Worm (Caenorhabditis elegans) whole organism, L2 larva: Measurements from ENCODE around the gene C04E6.5.
A peak's percentile ranks its signal among the peaks of the same experiment; 100 is the strongest.

Source experiments
- C34F6.9 ChIP-seq: fragments of 150-350 bp; optimal IDR thresholded peaks from 2 replicates; lab custom pipeline; 2014; ENCODE audit warnings: missing biosample characterization, missing genetic modification characterization
- F13H6.1 ChIP-seq: sonication (generic microtip); optimal IDR thresholded peaks from 2 replicates; lab custom pipeline; 2016; ENCODE audit warnings: missing genetic modification characterization, missing compliant biosample characterization
- R02D3.7 ChIP-seq: fragments of 150-350 bp; optimal IDR thresholded peaks from 2 replicates; lab custom pipeline; 2014; ENCODE audit warnings: missing biosample characterization, missing genetic modification characterization
- ZK546.5 ChIP-seq: sonication (generic microtip); optimal IDR thresholded peaks from 2 replicates; lab custom pipeline; 2017; ENCODE audit warnings: missing biosample characterization, missing genetic modification characterization
- alr-1 ChIP-seq: fragments of 150-350 bp; optimal IDR thresholded peaks from 2 replicates; lab custom pipeline; 2014; ENCODE audit warnings: missing biosample characterization, missing genetic modification characterization
- blmp-1 ChIP-seq: sonication (generic microtip); optimal IDR thresholded peaks from 2 replicates; lab custom pipeline; 2017; ENCODE audit warnings: missing genetic modification characterization, mild to moderate bottlenecking, missing compliant biosample characterization, antibody characterized with exemption, moderate library complexity; ENCODE audit not compliant: insufficient read depth
- ceh-16 ChIP-seq: fragments of 150-350 bp; optimal IDR thresholded peaks from 2 replicates; lab custom pipeline; 2014; ENCODE audit warnings: missing biosample characterization, missing genetic modification characterization
- ceh-82 ChIP-seq: fragments of 150-350 bp; optimal IDR thresholded peaks from 2 replicates; lab custom pipeline; 2014; ENCODE audit warnings: missing biosample characterization, missing genetic modification characterization
- crh-2 ChIP-seq: sonication (generic microtip); optimal IDR thresholded peaks from 2 replicates; lab custom pipeline; 2017; ENCODE audit warnings: missing biosample characterization, missing genetic modification characterization
- dmd-4 ChIP-seq: sonication (generic microtip); optimal IDR thresholded peaks from 2 replicates; lab custom pipeline; 2017; ENCODE audit warnings: missing biosample characterization, missing genetic modification characterization
- egl-27 ChIP-seq: sonication (generic microtip); optimal IDR thresholded peaks from 3 replicates; lab custom pipeline; 2017; ENCODE audit warnings: missing biosample characterization, missing genetic modification reagents, missing genetic modification characterization
- elt-1 ChIP-seq: fragments of 150-350 bp; optimal IDR thresholded peaks from 2 replicates; lab custom pipeline; 2014; ENCODE audit warnings: missing biosample characterization, missing genetic modification characterization
- elt-3 ChIP-seq: sonication (generic microtip); optimal IDR thresholded peaks from 2 replicates; lab custom pipeline; 2017; ENCODE audit warnings: missing biosample characterization, missing genetic modification characterization
- gmeb-1 ChIP-seq: fragments of 150-350 bp; optimal IDR thresholded peaks from 2 replicates; lab custom pipeline; 2014; ENCODE audit warnings: missing biosample characterization, missing genetic modification characterization
- lin-11 ChIP-seq: fragments of 150-350 bp; sonication (generic microtip); optimal IDR thresholded peaks from 2 replicates; lab custom pipeline; 2014; ENCODE audit warnings: missing biosample characterization, missing genetic modification characterization, inconsistent platforms, mixed read lengths
- lin-13 ChIP-seq: fragments of 150-350 bp; optimal IDR thresholded peaks from 2 replicates; lab custom pipeline; 2014; ENCODE audit warnings: missing biosample characterization, missing genetic modification reagents, missing genetic modification characterization
- lin-39 ChIP-seq: fragments of 150-350 bp; optimal IDR thresholded peaks from 2 replicates; lab custom pipeline; 2014; ENCODE audit warnings: missing biosample characterization, missing genetic modification reagents, missing genetic modification characterization
- lsy-2 ChIP-seq, 2 experiments: fragments of 150-350 bp in 1 of 2; sonication (generic microtip) in 1 of 2; optimal IDR thresholded peaks; 2 replicates each; lab custom pipeline; 2014 to 2017; ENCODE audit warnings: missing biosample characterization in 2 of 2, missing genetic modification characterization in 2 of 2
- mab-5 ChIP-seq: fragments of 150-350 bp; optimal IDR thresholded peaks from 2 replicates; lab custom pipeline; 2014; ENCODE audit warnings: missing biosample characterization, missing genetic modification characterization
- mbf-1 ChIP-seq: sonication (generic microtip); optimal IDR thresholded peaks from 2 replicates; lab custom pipeline; 2017; ENCODE audit warnings: missing biosample characterization, missing genetic modification characterization
- mdl-1 ChIP-seq, 2 experiments: fragments of 150-350 bp in 1 of 2; sonication (generic microtip) in 1 of 2; optimal IDR thresholded peaks; 2 replicates each; lab custom pipeline; 2017; ENCODE audit warnings: missing biosample characterization in 2 of 2, missing genetic modification characterization in 2 of 2
- nhr-10 ChIP-seq: sonication (generic microtip); optimal IDR thresholded peaks from 2 replicates; lab custom pipeline; 2017; ENCODE audit warnings: missing biosample characterization, missing genetic modification characterization
- nhr-129 ChIP-seq: fragments of 150-350 bp; optimal IDR thresholded peaks from 2 replicates; lab custom pipeline; 2014; ENCODE audit warnings: missing biosample characterization, missing genetic modification characterization
- nhr-23 ChIP-seq: fragments of 150-350 bp; optimal IDR thresholded peaks from 2 replicates; lab custom pipeline; 2014; ENCODE audit warnings: missing biosample characterization, missing genetic modification reagents, missing genetic modification characterization
- nhr-237 ChIP-seq: fragments of 150-350 bp; optimal IDR thresholded peaks from 2 replicates; lab custom pipeline; 2014; ENCODE audit warnings: missing biosample characterization, missing genetic modification characterization
- nhr-25 ChIP-seq: fragments of 150-350 bp; sonication (generic microtip); optimal IDR thresholded peaks from 3 replicates; lab custom pipeline; 2014; ENCODE audit warnings: missing biosample characterization, missing genetic modification characterization
- nhr-6 ChIP-seq: fragments of 150-350 bp; optimal IDR thresholded peaks from 2 replicates; lab custom pipeline; 2014; ENCODE audit warnings: missing biosample characterization, missing genetic modification characterization
- sem-4 ChIP-seq: fragments of 150-350 bp; optimal IDR thresholded peaks from 2 replicates; lab custom pipeline; 2014; ENCODE audit warnings: missing biosample characterization, missing genetic modification reagents, missing genetic modification characterization
- skn-1 ChIP-seq: sonication (generic microtip); optimal IDR thresholded peaks from 2 replicates; lab custom pipeline; 2017; ENCODE audit warnings: missing biosample characterization, missing genetic modification characterization
- sma-3 ChIP-seq: sonication (generic microtip); optimal IDR thresholded peaks from 2 replicates; lab custom pipeline; 2016; ENCODE audit warnings: missing genetic modification reagents, missing genetic modification characterization, missing compliant biosample characterization
- sma-9 ChIP-seq, 2 experiments: fragments of 150-350 bp in 1 of 2; sonication (generic microtip) in 1 of 2; optimal IDR thresholded peaks; 2 replicates each; lab custom pipeline; 2014 to 2016; ENCODE audit warnings: missing genetic modification characterization in 2 of 2, mild to moderate bottlenecking in 1 of 2, missing biosample characterization in 1 of 2, missing compliant biosample characterization in 1 of 2, missing genetic modification reagents in 1 of 2, moderate library complexity in 1 of 2
- snpc-4 ChIP-seq: fragments of 150-350 bp; optimal IDR thresholded peaks from 2 replicates; lab custom pipeline; 2014; ENCODE audit warnings: missing biosample characterization, missing genetic modification characterization
- unc-39 ChIP-seq: fragments of 150-350 bp; optimal IDR thresholded peaks from 2 replicates; lab custom pipeline; 2014; ENCODE audit warnings: missing biosample characterization, missing genetic modification characterization
- unc-55 ChIP-seq: fragments of 150-350 bp; sonication (generic microtip); optimal IDR thresholded peaks from 3 replicates; lab custom pipeline; 2014; ENCODE audit warnings: missing biosample characterization, missing genetic modification reagents, missing genetic modification characterization
- unc-62 ChIP-seq: fragments of 150-350 bp; optimal IDR thresholded peaks from 2 replicates; lab custom pipeline; 2014; ENCODE audit warnings: missing biosample characterization, missing genetic modification reagents, missing genetic modification characterization
- ztf-1 ChIP-seq: fragments of 200-800 bp; sonication (Bioruptor generic); conservative IDR thresholded peaks from 2 replicates; pipeline ENCODE4 v1.3.6; 2022; ENCODE audit warnings: missing genetic modification characterization, missing compliant biosample characterization
- ztf-4 ChIP-seq: fragments of 150-350 bp; optimal IDR thresholded peaks from 2 replicates; lab custom pipeline; 2014; ENCODE audit warnings: missing biosample characterization, missing genetic modification characterization

C04E6.5 gene

ce11 chrV:5936691-5937090, 34.8 kb downstream of the C04E6.5 start, which contains the start of the genes M03F8.5 and M03F8.7:
Gene M03F8.5 (minus strand): TSS chrV:5936791.
Gene M03F8.7 (plus strand): TSS chrV:5936939.
- TF ChIP-seq ZK546.5 (tag; lab: Kevin White, UChicago) (no peak), mbf-1 (tag; lab: Kevin White, UChicago) (no peak), nhr-6 (tag; lab: Kevin White, UChicago) (no peak), nhr-10 (no peak), blmp-1 (tag; lab: Kevin White, UChicago) (no peak), F13H6.1 (tag; lab: Kevin White, UChicago) (no peak), unc-62 (GFP tag; lab: Kevin White, UChicago) (no peak), unc-39 (tag; lab: Kevin White, UChicago) (no peak), gmeb-1 (tag; lab: Kevin White, UChicago) (no peak), nhr-237 (tag; lab: Kevin White, UChicago) (no peak), ceh-16 (tag; lab: Kevin White, UChicago) (no peak), elt-1 (tag; lab: Kevin White, UChicago) (no peak), alr-1 (tag; lab: Kevin White, UChicago) (no peak), ceh-82 (no peak)

ce11 chrV:5939503-5940072, 37.7 kb downstream of the C04E6.5 start, which contains the start of gene syf-3:
Gene syf-3 (plus strand): TSS chrV:5940022.
- TF ChIP-seq unc-55 (GFP tag; lab: Kevin White, UChicago) (peak; percentile 76), sma-9 (GFP tag; optimal IDR thresholded peaks at IDR 0.05; lab: Kevin White, UChicago) (no peak), sma-9 (tag; optimal IDR thresholded peaks at IDR 0.05; lab: Kevin White, UChicago) (no peak), ceh-16 (tag; lab: Kevin White, UChicago) (no peak), lsy-2 (tag; optimal IDR thresholded peaks at IDR 0.05; lab: Kevin White, UChicago) (peak; percentile 69 to 73), snpc-4 (tag; lab: Kevin White, UChicago) (no peak), crh-2 (tag; lab: Kevin White, UChicago) (peak; percentile 18), ztf-4 (tag; lab: Kevin White, UChicago) (no peak), gmeb-1 (tag; lab: Kevin White, UChicago) (peak; percentile 99), sma-3 (peak; percentile 24), R02D3.7 (tag; lab: Kevin White, UChicago) (peak; percentile 63), nhr-23 (no peak), C34F6.9 (peak; percentile 60)

ce11 chrV:5943167-5943566, 41.2 kb downstream of the C04E6.5 start, which contains the start of gene pst-1:
Gene pst-1 (plus strand): TSS chrV:5943467.
- TF ChIP-seq nhr-129 (tag; lab: Kevin White, UChicago) (no peak), nhr-6 (tag; lab: Kevin White, UChicago) (no peak), egl-27 (no peak), ZK546.5 (tag; lab: Kevin White, UChicago) (no peak), lin-11 (tag; lab: Kevin White, UChicago) (no peak), snpc-4 (tag; lab: Kevin White, UChicago) (no peak), ztf-4 (tag; lab: Kevin White, UChicago) (no peak), mdl-1 (tag; optimal IDR thresholded peaks at IDR 0.05; lab: Kevin White, UChicago) (no peak), ceh-16 (tag; lab: Kevin White, UChicago) (no peak), elt-3 (no peak), sma-9 (GFP tag; optimal IDR thresholded peaks at IDR 0.05; lab: Kevin White, UChicago) (no peak), sma-9 (tag; optimal IDR thresholded peaks at IDR 0.05; lab: Kevin White, UChicago) (no peak), nhr-25 (no peak), alr-1 (tag; lab: Kevin White, UChicago) (no peak)

ce11 chrV:5949674-5950149, 47.8 kb downstream of the C04E6.5 start:
- peak; percentile 4 for TF ChIP-seq nhr-25
- peak; percentile 7 for TF ChIP-seq lin-39 (tag; lab: Kevin White, UChicago)
- TF ChIP-seq ceh-82, result no peak

- TF ChIP-seq nhr-6 (tag; lab: Kevin White, UChicago), result no peak
- TF ChIP-seq F13H6.1 (tag; lab: Kevin White, UChicago), result no peak
- TF ChIP-seq nhr-23, result no peak
- TF ChIP-seq lin-13 (GFP tag; lab: Kevin White, UChicago), result no peak
- TF ChIP-seq ztf-4 (tag; lab: Kevin White, UChicago), result no peak
- no peak for TF ChIP-seq ztf-1 (GFP tag; lab: Robert Waterston, UW)
- TF ChIP-seq ZK546.5 (tag; lab: Kevin White, UChicago), result no peak
- no peak for TF ChIP-seq dmd-4 (tag; lab: Kevin White, UChicago)
- TF ChIP-seq skn-1, result no peak
- no peak for TF ChIP-seq mdl-1 (tag; optimal IDR thresholded peaks at IDR 0.05; lab: Kevin White, UChicago)
- no peak for TF ChIP-seq C34F6.9
- TF ChIP-seq blmp-1 (tag; lab: Kevin White, UChicago), result no peak
- TF ChIP-seq mab-5, result no peak
- no peak for TF ChIP-seq egl-27
- TF ChIP-seq gmeb-1 (tag; lab: Kevin White, UChicago), result no peak
- TF ChIP-seq sem-4 (tag; lab: Kevin White, UChicago), result no peak
- no peak for TF ChIP-seq nhr-25
- TF ChIP-seq, all 48 proteins: peak for 0
Observed at ce11 chrV:5951133-5951532, 49.2 kb downstream of the C04E6.5 start, which contains the start of gene M03F8.1. Gene M03F8.1 (plus strand): TSS chrV:5951433.
